Worm (Caenorhabditis elegans) whole organism, L1 larva: ENCODE results near the gene rbc-1.

ENCODE experiments used
- blmp-1 ChIP-seq: fragments of 150-350 bp; optimal IDR thresholded peaks from 2 replicates; lab custom pipeline; 2014; ENCODE audit warnings: missing biosample characterization, missing genetic modification characterization
- efl-3 ChIP-seq: fragments of 200-800 bp; sonication (Bioruptor generic); optimal IDR thresholded peaks from 2 replicates; lab custom pipeline; 2018; ENCODE audit warnings: mild to moderate bottlenecking, missing genetic modification characterization, missing compliant biosample characterization
- fkh-8 ChIP-seq: sonication (generic microtip); optimal IDR thresholded peaks from 2 replicates; lab custom pipeline; 2016; ENCODE audit warnings: mild to moderate bottlenecking, missing genetic modification characterization, missing compliant biosample characterization
- fos-1 ChIP-seq: fragments of 150-350 bp; optimal IDR thresholded peaks from 2 replicates; lab custom pipeline; 2014; ENCODE audit warnings: missing biosample characterization, missing genetic modification characterization
- lsy-2 ChIP-seq, 2 experiments: fragments of 150-350 bp; optimal IDR thresholded peaks; 2 replicates each; lab custom pipeline; 2014; ENCODE audit warnings: missing biosample characterization in 2 of 2, missing genetic modification characterization in 2 of 2
- nhr-76 ChIP-seq: sonication (generic microtip); optimal IDR thresholded peaks from 2 replicates; lab custom pipeline; 2017; ENCODE audit warnings: missing biosample characterization, missing genetic modification characterization
- nhr-84 ChIP-seq: sonication (generic microtip); optimal IDR thresholded peaks from 2 replicates; lab custom pipeline; 2017; ENCODE audit warnings: missing biosample characterization, missing genetic modification characterization
- nhr-90 ChIP-seq: sonication (generic microtip); optimal IDR thresholded peaks from 2 replicates; lab custom pipeline; 2016; ENCODE audit warnings: mild to moderate bottlenecking, missing genetic modification characterization, missing compliant biosample characterization; ENCODE audit not compliant: poor library complexity
- pax-3 ChIP-seq: fragments of 200-800 bp; sonication (Bioruptor generic); optimal IDR thresholded peaks from 2 replicates; lab custom pipeline; 2018; ENCODE audit warnings: mild to moderate bottlenecking, missing genetic modification characterization, moderate library complexity, missing compliant biosample characterization
- unc-62 ChIP-seq: fragments of 150-350 bp; optimal IDR thresholded peaks from 2 replicates; lab custom pipeline; 2014; ENCODE audit warnings: missing biosample characterization, missing genetic modification reagents, missing genetic modification characterization
- zip-4 ChIP-seq: fragments of 200-800 bp; sonication (Bioruptor generic); optimal IDR thresholded peaks from 2 replicates; lab custom pipeline; 2018; ENCODE audit warnings: mild to moderate bottlenecking, missing genetic modification characterization, moderate library complexity, missing compliant biosample characterization
- ztf-11 ChIP-seq, 2 experiments: sonication (generic microtip); optimal IDR thresholded peaks; 2 replicates each; lab custom pipeline; 2016 to 2017; ENCODE audit warnings: missing genetic modification characterization in 2 of 2, missing biosample characterization in 1 of 2, missing compliant biosample characterization in 1 of 2
- ztf-4 ChIP-seq: fragments of 150-350 bp; optimal IDR thresholded peaks from 2 replicates; lab custom pipeline; 2014; ENCODE audit warnings: missing biosample characterization, missing genetic modification characterization

- TF ChIP-seq unc-62, result no peak
- TF ChIP-seq blmp-1, result no peak
- no peak for TF ChIP-seq nhr-76 (tag; lab: Kevin White, UChicago)
- no peak for TF ChIP-seq pax-3
- TF ChIP-seq zip-4, result no peak
- no peak for TF ChIP-seq fos-1
- no peak for TF ChIP-seq lsy-2 (tag; optimal IDR thresholded peaks at IDR 0.05; lab: Kevin White, UChicago)
- no peak for TF ChIP-seq ztf-11 (tag; optimal IDR thresholded peaks at IDR 0.05; lab: Kevin White, UChicago)
- no peak for TF ChIP-seq ztf-4 (tag; lab: Kevin White, UChicago)
- no peak for TF ChIP-seq efl-3 (GFP tag; lab: Kevin White, UChicago)
- no peak for TF ChIP-seq nhr-90 (tag; lab: Kevin White, UChicago)
- TF ChIP-seq fkh-8 (tag; lab: Kevin White, UChicago), result no peak
- no peak for TF ChIP-seq nhr-84
Measured at ce11 chrX:14645392-14645791, 34.2 kb downstream of the rbc-1 start, which contains the start of gene F54E4.4.
